Worm (Caenorhabditis elegans): Measurements from ENCODE around the gene gfrp-1.

gfrp-1 gene

DNA sequence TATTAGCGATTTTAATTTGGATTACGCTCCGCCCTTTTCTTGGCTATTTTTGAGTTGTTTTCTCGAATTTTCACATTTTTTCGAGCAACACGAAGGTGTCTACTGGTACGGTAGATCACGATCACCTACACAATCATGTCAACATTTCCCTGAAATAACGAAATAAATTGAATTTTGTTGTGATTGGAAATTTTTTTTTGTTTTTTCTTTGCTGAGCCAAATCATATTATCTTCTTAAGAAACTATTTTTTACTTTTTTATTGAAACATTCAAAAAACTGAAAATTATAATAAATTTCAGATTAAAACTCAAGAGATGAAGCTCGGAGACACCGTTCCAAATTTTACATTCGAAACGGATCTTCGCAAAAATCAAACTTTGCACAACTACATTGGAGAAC, 14.8 kb downstream of the gfrp-1 start, which contains the start of gene prdx-6:
TSS of gene prdx-6 (plus strand) at position 301 of the 400 bp plus-strand sequence.
- TF ChIP-seq mbf-1 (tag; optimal IDR thresholded peaks at IDR 0.05) = no peak
- no peak for TF ChIP-seq nhr-10 (tag; optimal IDR thresholded peaks at IDR 0.05)
- no peak for TF ChIP-seq ZK546.5 (tag; optimal IDR thresholded peaks at IDR 0.05)
- no peak for TF ChIP-seq nhr-6 (tag; optimal IDR thresholded peaks at IDR 0.05)
- no peak for TF ChIP-seq skn-1 (tag; optimal IDR thresholded peaks at IDR 0.05)
- no peak for TF ChIP-seq nhr-12 (tag; optimal IDR thresholded peaks at IDR 0.05)
- TF ChIP-seq elt-1 (tag; optimal IDR thresholded peaks at IDR 0.05) = no peak
- no peak for TF ChIP-seq unc-39 (tag; optimal IDR thresholded peaks at IDR 0.05)
- no peak for TF ChIP-seq unc-62 (GFP tag; optimal IDR thresholded peaks at IDR 0.05)
- TF ChIP-seq nhr-25 (tag; optimal IDR thresholded peaks at IDR 0.05) = no peak
- no peak for TF ChIP-seq lin-11 (tag; optimal IDR thresholded peaks at IDR 0.05)

ce11 chrIV:231673-232072, 28.3 kb downstream of the gfrp-1 start, which contains the start of gene gtf-2H1:
Gene gtf-2H1 (minus strand): TSS chrIV:231773.
- TF ChIP-seq ceh-16 (tag; optimal IDR thresholded peaks at IDR 0.05) = no peak
- TF ChIP-seq gmeb-1 (tag; optimal IDR thresholded peaks at IDR 0.05) = no peak
- no peak for TF ChIP-seq lin-13 (GFP tag; optimal IDR thresholded peaks at IDR 0.05)
- no peak for TF ChIP-seq ztf-11 (tag; optimal IDR thresholded peaks at IDR 0.05)
- no peak for TF ChIP-seq aly-2 (tag; optimal IDR thresholded peaks at IDR 0.05)
- no peak for TF ChIP-seq Y55F3AM.14 (GFP tag; optimal IDR thresholded peaks at IDR 0.05)
- no peak for TF ChIP-seq skn-1 (tag; optimal IDR thresholded peaks at IDR 0.05)
- no peak for TF ChIP-seq unc-62 (GFP tag; optimal IDR thresholded peaks at IDR 0.05)
- TF ChIP-seq nhr-77 (tag; optimal IDR thresholded peaks at IDR 0.05) = no peak
- TF ChIP-seq ztf-1 (GFP tag; conservative IDR thresholded peaks at IDR 0.05) = no peak
- TF ChIP-seq nhr-10 (tag; optimal IDR thresholded peaks at IDR 0.05) = no peak
- TF ChIP-seq ceh-82 (tag; optimal IDR thresholded peaks at IDR 0.05) = no peak

ce11 chrIV:236138-236537, 32.7 kb downstream of the gfrp-1 start:
- TF ChIP-seq unc-62 (GFP tag; optimal IDR thresholded peaks at IDR 0.05) (no peak), ztf-4 (tag; optimal IDR thresholded peaks at IDR 0.05) (no peak), ztf-1 (GFP tag; conservative IDR thresholded peaks at IDR 0.05) (no peak), lsy-2 (tag; optimal IDR thresholded peaks at IDR 0.05) (no peak), sem-4 (tag; optimal IDR thresholded peaks at IDR 0.05) (no peak), elt-3 (tag; optimal IDR thresholded peaks at IDR 0.05) (no peak), F13H6.1 (tag; optimal IDR thresholded peaks at IDR 0.05) (no peak)

- TF ChIP-seq sma-3 (GFP tag; optimal IDR thresholded peaks at IDR 0.05) (no peak), aly-2 (tag; optimal IDR thresholded peaks at IDR 0.05) (no peak)
Observed at ce11 chrIV:237350-237749, 33.9 kb downstream of the gfrp-1 start, which contains the start of gene ints-13. Gene ints-13 (minus strand): TSS chrIV:237450.

- TF ChIP-seq crh-2 (tag; optimal IDR thresholded peaks at IDR 0.05) (peak; percentile 11), skn-1 (tag; optimal IDR thresholded peaks at IDR 0.05) (no peak), sma-3 (GFP tag; optimal IDR thresholded peaks at IDR 0.05) (peak; percentile 24), unc-55 (GFP tag; optimal IDR thresholded peaks at IDR 0.05) (peak; percentile 76), nhr-21 (tag; optimal IDR thresholded peaks at IDR 0.05) (no peak), lin-13 (GFP tag; optimal IDR thresholded peaks at IDR 0.05) (peak; percentile 21), R02D3.7 (tag; optimal IDR thresholded peaks at IDR 0.05) (peak; percentile 81), nhr-12 (tag; optimal IDR thresholded peaks at IDR 0.05) (no peak), nhr-129 (tag; optimal IDR thresholded peaks at IDR 0.05) (peak; percentile 51), ztf-1 (GFP tag; conservative IDR thresholded peaks at IDR 0.05) (no peak), F13H6.1 (tag; optimal IDR thresholded peaks at IDR 0.05) (no peak), lsy-2 (tag; optimal IDR thresholded peaks at IDR 0.05) (peak in 1 of 2 experiments; percentile 68), gmeb-1 (tag; optimal IDR thresholded peaks at IDR 0.05) (peak; percentile 61), sma-9 (GFP tag; optimal IDR thresholded peaks at IDR 0.05) (no peak), sma-9 (tag; optimal IDR thresholded peaks at IDR 0.05) (no peak), fos-1 (tag; optimal IDR thresholded peaks at IDR 0.05) (no peak), nhr-25 (tag; optimal IDR thresholded peaks at IDR 0.05) (no peak), C34F6.9 (tag; optimal IDR thresholded peaks at IDR 0.05) (peak; percentile 58), peb-1 (tag; optimal IDR thresholded peaks at IDR 0.05) (no peak), unc-62 (GFP tag; optimal IDR thresholded peaks at IDR 0.05) (no peak), blmp-1 (tag; optimal IDR thresholded peaks at IDR 0.05; ENCODE audit: insufficient read depth) (no peak)
Observed at ce11 chrIV:240257-240754, 36.9 kb downstream of the gfrp-1 start, which contains the start of the genes fnta-1 and cogc-8. Gene fnta-1 (minus strand): TSS chrIV:240307. Gene cogc-8 (plus strand): TSS chrIV:240451.

All from whole organism, L2 larva.